Worm (Caenorhabditis elegans): ENCODE measurements around the gene C33H5.16.

Gene C33H5.16

DNA sequence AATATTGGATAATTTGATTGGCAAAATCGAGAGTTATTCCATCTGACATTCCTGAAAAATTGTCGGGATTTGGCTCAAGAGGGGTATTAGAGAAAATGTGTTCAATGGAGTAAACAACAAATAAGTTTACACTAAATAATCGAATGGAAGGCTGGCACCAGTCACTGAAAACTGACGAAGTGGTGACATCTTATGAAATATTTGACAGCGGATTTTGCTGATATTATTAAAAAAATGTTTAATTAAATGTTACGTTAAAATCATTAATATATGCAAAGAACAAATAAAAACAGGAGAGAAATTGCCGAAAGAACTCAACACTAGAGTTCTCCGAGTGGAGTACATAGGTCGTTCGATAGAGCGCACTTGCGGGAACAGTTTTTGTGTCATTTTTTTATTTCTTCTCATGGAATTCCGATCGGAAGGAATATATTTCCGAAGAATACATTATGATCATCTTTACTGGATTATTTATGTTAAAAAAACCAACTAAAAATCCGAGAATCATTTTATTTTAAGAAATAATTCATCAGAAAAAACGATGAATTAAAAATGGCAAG is 17.6 kb downstream of the C33H5.16 start, which contains the start of gene tag-322 (continued):
- TF ChIP-seq pha-4 (GFP tag; IDR thresholded peaks at IDR 0.05) (no peak), pha-4 (tag; optimal IDR thresholded peaks at IDR 0.05) (peak; percentile 18), mxl-3 (GFP tag; optimal IDR thresholded peaks at IDR 0.05) (no peak), dve-1 (tag; optimal IDR thresholded peaks at IDR 0.05; ENCODE audit: insufficient read depth) (peak; percentile 70), spr-1 (tag; optimal IDR thresholded peaks at IDR 0.05) (peak; percentile 58), madf-9 (GFP tag; conservative IDR thresholded peaks at IDR 0.05) (no peak), dpl-1 (GFP tag; optimal IDR thresholded peaks at IDR 0.05) (peak; percentile 71), nhr-28 (tag; optimal IDR thresholded peaks at IDR 0.05) (peak; percentile 44), lin-38 (GFP tag; IDR thresholded peaks at IDR 0.05) (peak; percentile 96), daf-8 (GFP tag; IDR thresholded peaks at IDR 0.05) (no peak), mep-1 (tag; optimal IDR thresholded peaks at IDR 0.05) (peak; percentile 85), hlh-11 (tag; optimal IDR thresholded peaks at IDR 0.05) (peak; percentile 32), lin-15B (tag; optimal IDR thresholded peaks at IDR 0.05) (no peak), T20F7.1 (GFP tag; optimal IDR thresholded peaks at IDR 0.05) (peak; percentile 47)

ce11 chrIV:7783801-7784411 is 19.2 kb downstream of the C33H5.16 start, which contains the start of gene tag-321:
TSS of gene tag-321 (minus strand) at chrIV:7783851.
- TF ChIP-seq dmd-6 (GFP tag; IDR thresholded peaks at IDR 0.05) (peak; percentile 60), lin-29 (GFP tag; IDR thresholded peaks at IDR 0.05) (no peak), skn-1 (tag; optimal IDR thresholded peaks at IDR 0.05) (no peak), egl-27 (tag; optimal IDR thresholded peaks at IDR 0.05) (no peak), nhr-42 (GFP tag; IDR thresholded peaks at IDR 0.05) (no peak), zip-2 (tag; optimal IDR thresholded peaks at IDR 0.05) (no peak), hmg-1.1 (GFP tag; IDR thresholded peaks at IDR 0.05) (no peak), R02D3.7 (tag; optimal IDR thresholded peaks at IDR 0.05) (no peak), dpl-1 (GFP tag; optimal IDR thresholded peaks at IDR 0.05) (no peak), nhr-28 (tag; optimal IDR thresholded peaks at IDR 0.05) (peak; percentile 75), Y5F2A.4 (GFP tag; optimal IDR thresholded peaks at IDR 0.05) (no peak), nhr-10 (tag; optimal IDR thresholded peaks at IDR 0.05) (no peak), cey-2 (tag; optimal IDR thresholded peaks at IDR 0.05; ENCODE audit: borderline replicate concordance, insufficient read depth) (no peak), dmd-9 (GFP tag; IDR thresholded peaks at IDR 0.05) (no peak), nhr-11 (tag; optimal IDR thresholded peaks at IDR 0.05) (no peak), F37D6.2 (tag; optimal IDR thresholded peaks at IDR 0.05) (no peak), vab-7 (GFP tag; IDR thresholded peaks at IDR 0.05) (no peak), ceh-62 (tag; optimal IDR thresholded peaks at IDR 0.05) (no peak), nhr-111 (GFP tag; optimal IDR thresholded peaks at IDR 0.05) (no peak), lin-15B (tag; optimal IDR thresholded peaks at IDR 0.05) (no peak), D1046.2 (GFP tag; IDR thresholded peaks at IDR 0.05) (no peak), F10B5.3 (tag; optimal IDR thresholded peaks at IDR 0.05) (no peak), saeg-2 (GFP tag; IDR thresholded peaks at IDR 0.05) (no peak), nhr-77 (tag; optimal IDR thresholded peaks at IDR 0.05) (peak; percentile 32), snpc-1.2 (GFP tag; IDR thresholded peaks at IDR 0.05) (no peak), duxl-1 (tag; optimal IDR thresholded peaks at IDR 0.05; ENCODE audit: poor library complexity) (no peak), Y75B8A.6 (GFP tag; IDR thresholded peaks at IDR 0.05) (no peak), nhr-25 (tag; optimal IDR thresholded peaks at IDR 0.05; ENCODE audit: borderline replicate concordance, insufficient read depth) (no peak), madf-5 (GFP tag; IDR thresholded peaks at IDR 0.05) (no peak), aha-1 (tag) (no peak), daf-12 (tag; optimal IDR thresholded peaks at IDR 0.05) (no peak), ceh-82 (tag; optimal IDR thresholded peaks at IDR 0.05) (no peak), lir-3 (tag; optimal IDR thresholded peaks at IDR 0.05) (no peak), lsy-2 (tag; optimal IDR thresholded peaks at IDR 0.05) (no peak), T20F7.1 (GFP tag; optimal IDR thresholded peaks at IDR 0.05) (no peak), egl-43 (GFP tag; IDR thresholded peaks at IDR 0.05) (no peak), unc-39 (tag; optimal IDR thresholded peaks at IDR 0.05) (no peak), ceh-28 (tag; optimal IDR thresholded peaks at IDR 0.05) (no peak), ceh-20 (GFP tag; IDR thresholded peaks at IDR 0.05) (no peak)
